Worm (Caenorhabditis elegans) whole organism, L2 larva: ENCODE measurements around the gene C50E3.13.

Experiments
- C34F6.9 ChIP-seq: fragments of 150-350 bp; optimal IDR thresholded peaks from 2 replicates; lab custom pipeline; 2014; ENCODE audit warnings: missing biosample characterization, missing genetic modification characterization
- F13H6.1 ChIP-seq: sonication (generic microtip); optimal IDR thresholded peaks from 2 replicates; lab custom pipeline; 2016; ENCODE audit warnings: missing genetic modification characterization, missing compliant biosample characterization
- R02D3.7 ChIP-seq: fragments of 150-350 bp; optimal IDR thresholded peaks from 2 replicates; lab custom pipeline; 2014; ENCODE audit warnings: missing biosample characterization, missing genetic modification characterization
- Y55F3AM.14 ChIP-seq: fragments of 200-800 bp; sonication (Bioruptor generic); optimal IDR thresholded peaks from 2 replicates; lab custom pipeline; 2018; ENCODE audit warnings: mild to moderate bottlenecking, missing genetic modification characterization, missing compliant biosample characterization
- ZK546.5 ChIP-seq: sonication (generic microtip); optimal IDR thresholded peaks from 2 replicates; lab custom pipeline; 2017; ENCODE audit warnings: missing biosample characterization, missing genetic modification characterization
- alr-1 ChIP-seq: fragments of 150-350 bp; optimal IDR thresholded peaks from 2 replicates; lab custom pipeline; 2014; ENCODE audit warnings: missing biosample characterization, missing genetic modification characterization
- aly-2 ChIP-seq: fragments of 150-350 bp; optimal IDR thresholded peaks from 2 replicates; lab custom pipeline; 2014; ENCODE audit warnings: missing biosample characterization, missing genetic modification characterization
- ama-1 ChIP-seq: fragments of 150-350 bp; optimal IDR thresholded peaks from 2 replicates; lab custom pipeline; 2018; ENCODE audit warnings: inconsistent platforms
- blmp-1 ChIP-seq: sonication (generic microtip); optimal IDR thresholded peaks from 2 replicates; lab custom pipeline; 2017; ENCODE audit warnings: missing genetic modification characterization, mild to moderate bottlenecking, missing compliant biosample characterization, antibody characterized with exemption, moderate library complexity; ENCODE audit not compliant: insufficient read depth
- ceh-16 ChIP-seq: fragments of 150-350 bp; optimal IDR thresholded peaks from 2 replicates; lab custom pipeline; 2014; ENCODE audit warnings: missing biosample characterization, missing genetic modification characterization
- ceh-82 ChIP-seq: fragments of 150-350 bp; optimal IDR thresholded peaks from 2 replicates; lab custom pipeline; 2014; ENCODE audit warnings: missing biosample characterization, missing genetic modification characterization
- crh-2 ChIP-seq: sonication (generic microtip); optimal IDR thresholded peaks from 2 replicates; lab custom pipeline; 2017; ENCODE audit warnings: missing biosample characterization, missing genetic modification characterization
- dmd-4 ChIP-seq: sonication (generic microtip); optimal IDR thresholded peaks from 2 replicates; lab custom pipeline; 2017; ENCODE audit warnings: missing biosample characterization, missing genetic modification characterization
- egl-27 ChIP-seq: sonication (generic microtip); optimal IDR thresholded peaks from 3 replicates; lab custom pipeline; 2017; ENCODE audit warnings: missing biosample characterization, missing genetic modification reagents, missing genetic modification characterization
- elt-1 ChIP-seq: fragments of 150-350 bp; optimal IDR thresholded peaks from 2 replicates; lab custom pipeline; 2014; ENCODE audit warnings: missing biosample characterization, missing genetic modification characterization
- elt-3 ChIP-seq: sonication (generic microtip); optimal IDR thresholded peaks from 2 replicates; lab custom pipeline; 2017; ENCODE audit warnings: missing biosample characterization, missing genetic modification characterization
- fos-1 ChIP-seq: fragments of 150-350 bp; optimal IDR thresholded peaks from 2 replicates; lab custom pipeline; 2014; ENCODE audit warnings: missing biosample characterization, missing genetic modification characterization
- gmeb-1 ChIP-seq: fragments of 150-350 bp; optimal IDR thresholded peaks from 2 replicates; lab custom pipeline; 2014; ENCODE audit warnings: missing biosample characterization, missing genetic modification characterization
- lin-11 ChIP-seq: fragments of 150-350 bp; sonication (generic microtip); optimal IDR thresholded peaks from 2 replicates; lab custom pipeline; 2014; ENCODE audit warnings: missing biosample characterization, missing genetic modification characterization, inconsistent platforms, mixed read lengths
- lin-13 ChIP-seq: fragments of 150-350 bp; optimal IDR thresholded peaks from 2 replicates; lab custom pipeline; 2014; ENCODE audit warnings: missing biosample characterization, missing genetic modification reagents, missing genetic modification characterization
- lin-39 ChIP-seq: fragments of 150-350 bp; optimal IDR thresholded peaks from 2 replicates; lab custom pipeline; 2014; ENCODE audit warnings: missing biosample characterization, missing genetic modification reagents, missing genetic modification characterization
- lsy-2 ChIP-seq, 2 experiments: fragments of 150-350 bp in 1 of 2; sonication (generic microtip) in 1 of 2; optimal IDR thresholded peaks; 2 replicates each; lab custom pipeline; 2014 to 2017; ENCODE audit warnings: missing biosample characterization in 2 of 2, missing genetic modification characterization in 2 of 2
- mab-5 ChIP-seq: fragments of 150-350 bp; optimal IDR thresholded peaks from 2 replicates; lab custom pipeline; 2014; ENCODE audit warnings: missing biosample characterization, missing genetic modification characterization
- mbf-1 ChIP-seq: sonication (generic microtip); optimal IDR thresholded peaks from 2 replicates; lab custom pipeline; 2017; ENCODE audit warnings: missing biosample characterization, missing genetic modification characterization
- mdl-1 ChIP-seq, 2 experiments: fragments of 150-350 bp in 1 of 2; sonication (generic microtip) in 1 of 2; optimal IDR thresholded peaks; 2 replicates each; lab custom pipeline; 2017; ENCODE audit warnings: missing biosample characterization in 2 of 2, missing genetic modification characterization in 2 of 2
- nhr-10 ChIP-seq: sonication (generic microtip); optimal IDR thresholded peaks from 2 replicates; lab custom pipeline; 2017; ENCODE audit warnings: missing biosample characterization, missing genetic modification characterization
- nhr-11 ChIP-seq: fragments of 150-350 bp; optimal IDR thresholded peaks from 2 replicates; lab custom pipeline; 2014; ENCODE audit warnings: missing biosample characterization, missing genetic modification characterization
- nhr-12 ChIP-seq: fragments of 150-350 bp; optimal IDR thresholded peaks from 2 replicates; lab custom pipeline; 2014; ENCODE audit warnings: missing biosample characterization, missing genetic modification characterization
- nhr-129 ChIP-seq: fragments of 150-350 bp; optimal IDR thresholded peaks from 2 replicates; lab custom pipeline; 2014; ENCODE audit warnings: missing biosample characterization, missing genetic modification characterization
- nhr-21 ChIP-seq: fragments of 150-350 bp; optimal IDR thresholded peaks from 2 replicates; lab custom pipeline; 2014; ENCODE audit warnings: missing biosample characterization, missing genetic modification characterization
- nhr-23 ChIP-seq: fragments of 150-350 bp; optimal IDR thresholded peaks from 2 replicates; lab custom pipeline; 2014; ENCODE audit warnings: missing biosample characterization, missing genetic modification reagents, missing genetic modification characterization
- nhr-237 ChIP-seq: fragments of 150-350 bp; optimal IDR thresholded peaks from 2 replicates; lab custom pipeline; 2014; ENCODE audit warnings: missing biosample characterization, missing genetic modification characterization
- nhr-25 ChIP-seq: fragments of 150-350 bp; sonication (generic microtip); optimal IDR thresholded peaks from 3 replicates; lab custom pipeline; 2014; ENCODE audit warnings: missing biosample characterization, missing genetic modification characterization
- nhr-6 ChIP-seq: fragments of 150-350 bp; optimal IDR thresholded peaks from 2 replicates; lab custom pipeline; 2014; ENCODE audit warnings: missing biosample characterization, missing genetic modification characterization
- nhr-77 ChIP-seq: fragments of 150-350 bp; optimal IDR thresholded peaks from 2 replicates; lab custom pipeline; 2014; ENCODE audit warnings: missing biosample characterization, missing genetic modification characterization
- peb-1 ChIP-seq: fragments of 150-350 bp; optimal IDR thresholded peaks from 2 replicates; lab custom pipeline; 2014; ENCODE audit warnings: missing biosample characterization, missing genetic modification characterization
- sem-4 ChIP-seq: fragments of 150-350 bp; optimal IDR thresholded peaks from 2 replicates; lab custom pipeline; 2014; ENCODE audit warnings: missing biosample characterization, missing genetic modification reagents, missing genetic modification characterization
- skn-1 ChIP-seq: sonication (generic microtip); optimal IDR thresholded peaks from 2 replicates; lab custom pipeline; 2017; ENCODE audit warnings: missing biosample characterization, missing genetic modification characterization
- sma-3 ChIP-seq: sonication (generic microtip); optimal IDR thresholded peaks from 2 replicates; lab custom pipeline; 2016; ENCODE audit warnings: missing genetic modification reagents, missing genetic modification characterization, missing compliant biosample characterization
- sma-9 ChIP-seq, 2 experiments: fragments of 150-350 bp in 1 of 2; sonication (generic microtip) in 1 of 2; optimal IDR thresholded peaks; 2 replicates each; lab custom pipeline; 2014 to 2016; ENCODE audit warnings: missing genetic modification characterization in 2 of 2, mild to moderate bottlenecking in 1 of 2, missing biosample characterization in 1 of 2, missing compliant biosample characterization in 1 of 2, missing genetic modification reagents in 1 of 2, moderate library complexity in 1 of 2
- snpc-4 ChIP-seq: fragments of 150-350 bp; optimal IDR thresholded peaks from 2 replicates; lab custom pipeline; 2014; ENCODE audit warnings: missing biosample characterization, missing genetic modification characterization
- unc-39 ChIP-seq: fragments of 150-350 bp; optimal IDR thresholded peaks from 2 replicates; lab custom pipeline; 2014; ENCODE audit warnings: missing biosample characterization, missing genetic modification characterization
- unc-55 ChIP-seq: fragments of 150-350 bp; sonication (generic microtip); optimal IDR thresholded peaks from 3 replicates; lab custom pipeline; 2014; ENCODE audit warnings: missing biosample characterization, missing genetic modification reagents, missing genetic modification characterization
- unc-62 ChIP-seq: fragments of 150-350 bp; optimal IDR thresholded peaks from 2 replicates; lab custom pipeline; 2014; ENCODE audit warnings: missing biosample characterization, missing genetic modification reagents, missing genetic modification characterization
- zag-1 ChIP-seq: fragments of 150-350 bp; optimal IDR thresholded peaks from 2 replicates; lab custom pipeline; 2014; ENCODE audit warnings: missing biosample characterization, missing genetic modification characterization
- ztf-1 ChIP-seq: fragments of 200-800 bp; sonication (Bioruptor generic); conservative IDR thresholded peaks from 2 replicates; pipeline ENCODE4 v1.3.6; 2022; ENCODE audit warnings: missing genetic modification characterization, missing compliant biosample characterization
- ztf-11 ChIP-seq: sonication (generic microtip); optimal IDR thresholded peaks from 2 replicates; lab custom pipeline; 2017; ENCODE audit warnings: missing biosample characterization, missing genetic modification characterization
- ztf-4 ChIP-seq: fragments of 150-350 bp; optimal IDR thresholded peaks from 2 replicates; lab custom pipeline; 2014; ENCODE audit warnings: missing biosample characterization, missing genetic modification characterization

The C50E3.13 gene

DNA sequence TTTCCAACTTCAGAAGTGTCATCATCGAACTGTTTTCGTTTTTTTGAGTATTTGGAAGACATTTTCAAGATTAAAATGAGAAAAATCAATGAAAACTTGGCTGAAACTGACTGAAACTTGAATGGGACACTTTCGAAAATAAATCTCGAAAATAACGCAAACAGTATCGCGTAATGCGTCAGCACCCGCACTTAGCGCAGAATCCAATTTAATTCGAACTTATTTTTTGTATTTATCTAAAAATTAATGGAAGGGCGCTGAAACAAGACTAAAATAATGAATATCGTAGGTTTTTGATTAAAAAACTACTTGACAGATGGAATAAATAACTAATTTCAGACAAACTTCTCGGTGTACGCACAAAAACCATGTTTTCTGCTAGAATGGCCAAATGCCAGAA is 48.5 kb downstream of the C50E3.13 start, which contains the start of the genes snu-66 and ints-9:
Gene snu-66, minus strand, starts transcription at position 108 of the 400 bp plus-strand sequence.
Gene ints-9, plus strand, starts transcription at position 240 of the 400 bp plus-strand sequence.
- TF ChIP-seq nhr-10 (tag; lab: Kevin White, UChicago) (no peak), mdl-1 (tag; optimal IDR thresholded peaks at IDR 0.05; lab: Kevin White, UChicago) (no peak), ztf-1 (GFP tag; lab: Robert Waterston, UW) (no peak), zag-1 (tag; lab: Kevin White, UChicago) (no peak), mbf-1 (tag; lab: Kevin White, UChicago) (no peak), ceh-82 (tag; lab: Kevin White, UChicago) (no peak), peb-1 (tag; lab: Kevin White, UChicago) (no peak), alr-1 (no peak), ZK546.5 (tag; lab: Kevin White, UChicago) (no peak), unc-39 (no peak), ceh-16 (no peak), skn-1 (tag; lab: Kevin White, UChicago) (no peak), gmeb-1 (tag; lab: Kevin White, UChicago) (peak; percentile 82), Y55F3AM.14 (GFP tag; lab: Kevin White, UChicago) (no peak), nhr-12 (tag; lab: Kevin White, UChicago) (no peak), lin-11 (tag; lab: Kevin White, UChicago) (no peak), sma-9 (GFP tag; optimal IDR thresholded peaks at IDR 0.05; lab: Kevin White, UChicago) (peak; percentile 74), sma-9 (tag; optimal IDR thresholded peaks at IDR 0.05; lab: Kevin White, UChicago) (no peak), elt-3 (tag; lab: Kevin White, UChicago) (no peak), sem-4 (tag; lab: Kevin White, UChicago) (peak; percentile 16), ztf-4 (no peak), C34F6.9 (peak; percentile 86), mab-5 (tag; lab: Kevin White, UChicago) (no peak), nhr-23 (tag; lab: Kevin White, UChicago) (no peak), nhr-6 (tag; lab: Kevin White, UChicago) (peak; percentile 36), snpc-4 (tag; lab: Kevin White, UChicago) (peak; percentile 22), dmd-4 (tag; lab: Kevin White, UChicago) (no peak), nhr-129 (tag; lab: Kevin White, UChicago) (peak; percentile 65), lin-39 (tag; lab: Kevin White, UChicago) (no peak), nhr-11 (tag; lab: Kevin White, UChicago) (no peak), nhr-25 (tag; lab: Kevin White, UChicago) (no peak), nhr-77 (tag; lab: Kevin White, UChicago) (no peak), F13H6.1 (tag; lab: Kevin White, UChicago) (peak; percentile 69), ama-1 (lab: Kevin White, UChicago) (no peak), elt-1 (tag; lab: Kevin White, UChicago) (no peak), nhr-21 (tag; lab: Kevin White, UChicago) (peak; percentile 49), aly-2 (tag; lab: Kevin White, UChicago) (no peak), unc-55 (peak; percentile 81), unc-62 (GFP tag; lab: Kevin White, UChicago) (no peak), lin-13 (GFP tag; lab: Kevin White, UChicago) (peak; percentile 40), lsy-2 (tag; optimal IDR thresholded peaks at IDR 0.05; lab: Kevin White, UChicago) (peak; percentile 63 to 82), R02D3.7 (tag; lab: Kevin White, UChicago) (no peak), crh-2 (tag; lab: Kevin White, UChicago) (peak; percentile 51), sma-3 (GFP tag; lab: Kevin White, UChicago) (peak; percentile 52), nhr-237 (tag; lab: Kevin White, UChicago) (no peak), egl-27 (tag; lab: Kevin White, UChicago) (no peak), ztf-11 (tag; lab: Kevin White, UChicago) (no peak), blmp-1 (tag; lab: Kevin White, UChicago) (no peak), fos-1 (tag; lab: Kevin White, UChicago) (no peak)
- TF ChIP-seq, all 48 proteins: peak for 14
